Fruit fly (Drosophila melanogaster) whole organism, prepupa: ENCODE measurements around the gene Noa36.

Source experiments
- Blimp-1 ChIP-seq: fragments of 200-800 bp; sonication (Bioruptor generic); optimal IDR thresholded peaks from 3 replicates; lab custom pipeline; 2017; ENCODE audit warnings: missing biosample characterization, missing genetic modification characterization, mild to moderate bottlenecking, moderate library complexity, missing genetic modification reagents
- CG10631 ChIP-seq: fragments of 200-800 bp; sonication (Bioruptor generic); optimal IDR thresholded peaks from 2 replicates; lab custom pipeline; 2016; ENCODE audit warnings: missing biosample characterization, missing genetic modification characterization
- CG10669 ChIP-seq: fragments of 200-800 bp; sonication (Bioruptor generic); optimal IDR thresholded peaks from 3 replicates; lab custom pipeline; 2018; ENCODE audit warnings: missing biosample characterization, mild to moderate bottlenecking, missing genetic modification characterization, moderate library complexity
- CG11294 ChIP-seq: fragments of 200-800 bp; sonication (Bioruptor generic); IDR thresholded peaks from 2 replicates; pipeline ENCODE4 v1.3.6; 2022; ENCODE audit warnings: missing biosample characterization, missing genetic modification characterization
- CG11762 ChIP-seq: fragments of 200-800 bp; sonication (Bioruptor generic); optimal IDR thresholded peaks from 3 replicates; lab custom pipeline; 2016; ENCODE audit warnings: missing biosample characterization, missing genetic modification characterization; ENCODE audit not compliant: insufficient read depth
- CG11902 ChIP-seq: fragments of 200-800 bp; sonication (Bioruptor generic); optimal IDR thresholded peaks from 3 replicates; lab custom pipeline; 2016; ENCODE audit warnings: missing biosample characterization, missing genetic modification characterization
- CG15336 ChIP-seq: fragments of 200-800 bp; sonication (Bioruptor generic); IDR thresholded peaks from 2 replicates; pipeline ENCODE4 v1.3.6; 2022; ENCODE audit warnings: missing biosample characterization, missing genetic modification characterization
- CG1621 ChIP-seq: fragments of 200-800 bp; sonication (Bioruptor generic); optimal IDR thresholded peaks from 3 replicates; lab custom pipeline; 2018; ENCODE audit warnings: missing biosample characterization, mild to moderate bottlenecking, missing genetic modification characterization
- CG16779 ChIP-seq: fragments of 200-800 bp; sonication (Bioruptor generic); optimal IDR thresholded peaks from 3 replicates; lab custom pipeline; 2017; ENCODE audit warnings: missing biosample characterization, mild to moderate bottlenecking, missing genetic modification characterization
- CG31627 ChIP-seq: fragments of 200-800 bp; sonication (Bioruptor generic); optimal IDR thresholded peaks from 3 replicates; lab custom pipeline; 2016; ENCODE audit warnings: missing biosample characterization, missing genetic modification characterization
- CG32006 ChIP-seq: fragments of 200-800 bp; sonication (Bioruptor generic); optimal IDR thresholded peaks from 3 replicates; lab custom pipeline; 2017; ENCODE audit warnings: missing biosample characterization, mild to moderate bottlenecking, missing genetic modification characterization
- CG34406 ChIP-seq: fragments of 200-800 bp; sonication (Bioruptor generic); optimal IDR thresholded peaks from 3 replicates; lab custom pipeline; 2016; ENCODE audit warnings: missing biosample characterization, missing genetic modification characterization
- CG3919 ChIP-seq: fragments of 200-800 bp; sonication (Bioruptor generic); optimal IDR thresholded peaks from 3 replicates; lab custom pipeline; 2016; ENCODE audit warnings: missing biosample characterization, missing genetic modification characterization
- CG4318 ChIP-seq: fragments of 200-800 bp; sonication (Bioruptor generic); optimal IDR thresholded peaks from 3 replicates; lab custom pipeline; 2017; ENCODE audit warnings: missing biosample characterization, mild to moderate bottlenecking, missing genetic modification characterization
- CG6163 ChIP-seq: fragments of 200-800 bp; sonication (Bioruptor generic); IDR thresholded peaks from 3 replicates; pipeline ENCODE4 v1.3.6; 2022; ENCODE audit warnings: missing biosample characterization, missing genetic modification characterization
- CG6276 ChIP-seq: fragments of 200-800 bp; sonication (Bioruptor generic); optimal IDR thresholded peaks from 2 replicates; lab custom pipeline; 2017; ENCODE audit warnings: missing biosample characterization, mild to moderate bottlenecking, missing genetic modification characterization
- CG6792 ChIP-seq: fragments of 200-800 bp; sonication (Bioruptor generic); optimal IDR thresholded peaks from 3 replicates; lab custom pipeline; 2016; ENCODE audit warnings: missing biosample characterization, missing genetic modification characterization
- CG6808 ChIP-seq: fragments of 200-800 bp; sonication (Bioruptor generic); optimal IDR thresholded peaks from 3 replicates; lab custom pipeline; 2017; ENCODE audit warnings: missing biosample characterization, missing genetic modification characterization, mild to moderate bottlenecking, moderate library complexity, missing genetic modification reagents
- CG6854 ChIP-seq: fragments of 200-800 bp; sonication (Bioruptor generic); optimal IDR thresholded peaks from 2 replicates; lab custom pipeline; 2017; ENCODE audit warnings: missing biosample characterization, mild to moderate bottlenecking, missing genetic modification characterization
- CG7368 ChIP-seq: fragments of 200-800 bp; sonication (Bioruptor generic); optimal IDR thresholded peaks from 3 replicates; lab custom pipeline; 2016; ENCODE audit warnings: missing biosample characterization, missing genetic modification characterization
- CG8119 ChIP-seq: fragments of 200-800 bp; sonication (Bioruptor generic); IDR thresholded peaks from 3 replicates; pipeline ENCODE4 v1.3.6; 2022; ENCODE audit warnings: missing biosample characterization, missing genetic modification characterization
- CG8319 ChIP-seq: fragments of 200-800 bp; sonication (Bioruptor generic); optimal IDR thresholded peaks from 3 replicates; lab custom pipeline; 2016; ENCODE audit warnings: missing biosample characterization, missing genetic modification characterization
- Eip75B ChIP-seq: fragments of 200-800 bp; sonication (Bioruptor generic); optimal IDR thresholded peaks from 3 replicates; lab custom pipeline; 2016; ENCODE audit warnings: missing biosample characterization, missing genetic modification characterization
- Eip78C ChIP-seq: fragments of 200-800 bp; sonication (Bioruptor generic); peaks from one replicate; lab custom pipeline; 2016; ENCODE audit warnings: missing biosample characterization, missing genetic modification characterization
- Eip93F ChIP-seq: fragments of 200-800 bp; sonication (Bioruptor generic); optimal IDR thresholded peaks from 2 replicates; lab custom pipeline; 2016; ENCODE audit warnings: missing biosample characterization, mild to moderate bottlenecking, missing genetic modification characterization
- Ets21C ChIP-seq: fragments of 200-800 bp; sonication (Bioruptor generic); optimal IDR thresholded peaks from 3 replicates; lab custom pipeline; 2016; ENCODE audit warnings: missing biosample characterization, missing genetic modification characterization
- Ets96B ChIP-seq: fragments of 200-800 bp; optimal IDR thresholded peaks from 2 replicates; lab custom pipeline; 2019; ENCODE audit warnings: missing biosample characterization, mild to moderate bottlenecking, missing genetic modification characterization, moderate library complexity
- Gug ChIP-seq: fragments of 200-800 bp; sonication (Bioruptor generic); IDR thresholded peaks from 2 replicates; pipeline ENCODE4 v1.3.6; 2022; ENCODE audit warnings: missing biosample characterization, missing genetic modification characterization
- Hr38 ChIP-seq: sonication (Bioruptor generic); optimal IDR thresholded peaks from 2 replicates; lab custom pipeline; 2016; ENCODE audit warnings: missing biosample characterization, missing genetic modification characterization
- Hr39 ChIP-seq: fragments of 200-800 bp; sonication (Bioruptor generic); optimal IDR thresholded peaks from 2 replicates; lab custom pipeline; 2016; ENCODE audit warnings: missing biosample characterization, missing genetic modification characterization
- Hr4 ChIP-seq: fragments of 200-800 bp; sonication (Bioruptor generic); optimal IDR thresholded peaks from 3 replicates; lab custom pipeline; 2016; ENCODE audit warnings: missing biosample characterization, missing genetic modification characterization
- Lpt ChIP-seq: fragments of 200-800 bp; sonication (Bioruptor generic); optimal IDR thresholded peaks from 3 replicates; lab custom pipeline; 2016; ENCODE audit warnings: missing biosample characterization, missing genetic modification characterization
- Met ChIP-seq: fragments of 200-800 bp; sonication (Bioruptor generic); optimal IDR thresholded peaks from 3 replicates; lab custom pipeline; 2016; ENCODE audit warnings: missing biosample characterization, missing genetic modification characterization
- Smox ChIP-seq: fragments of 200-800 bp; sonication (Bioruptor generic); optimal IDR thresholded peaks from 3 replicates; lab custom pipeline; 2016; ENCODE audit warnings: missing biosample characterization, missing genetic modification characterization
- Sox102F ChIP-seq: fragments of 200-800 bp; sonication (Bioruptor generic); optimal IDR thresholded peaks from 2 replicates; lab custom pipeline; 2016; ENCODE audit warnings: missing biosample characterization, mild to moderate bottlenecking, missing genetic modification characterization
- Sox15 ChIP-seq: fragments of 200-800 bp; sonication (Bioruptor generic); optimal IDR thresholded peaks from 3 replicates; lab custom pipeline; 2016; ENCODE audit warnings: missing biosample characterization, missing genetic modification characterization
- achi ChIP-seq: fragments of 200-800 bp; sonication (Bioruptor generic); optimal IDR thresholded peaks from 3 replicates; lab custom pipeline; 2016; ENCODE audit warnings: missing biosample characterization, missing genetic modification characterization
- acj6 ChIP-seq: fragments of 200-800 bp; sonication (Bioruptor generic); optimal IDR thresholded peaks from 3 replicates; lab custom pipeline; 2016; ENCODE audit warnings: missing biosample characterization, missing genetic modification characterization
- cyc ChIP-seq: fragments of 200-800 bp; sonication (Bioruptor generic); optimal IDR thresholded peaks from 3 replicates; lab custom pipeline; 2016; ENCODE audit warnings: missing biosample characterization, missing genetic modification characterization
- dsx ChIP-seq: fragments of 200-800 bp; optimal IDR thresholded peaks from 3 replicates; lab custom pipeline; 2019; ENCODE audit warnings: missing biosample characterization, mild to moderate bottlenecking, missing genetic modification characterization, moderate library complexity; ENCODE audit not compliant: poor library complexity, severe bottlenecking
- eg ChIP-seq: fragments of 200-800 bp; sonication (Bioruptor generic); IDR thresholded peaks from 3 replicates; pipeline ENCODE4 v1.3.6; 2022; ENCODE audit warnings: missing biosample characterization, missing genetic modification characterization
- esn ChIP-seq: fragments of 200-800 bp; sonication (Bioruptor generic); optimal IDR thresholded peaks from 2 replicates; lab custom pipeline; 2016; ENCODE audit warnings: missing biosample characterization, mild to moderate bottlenecking, missing genetic modification characterization, moderate library complexity
- fd59A ChIP-seq: fragments of 200-800 bp; sonication (Bioruptor generic); optimal IDR thresholded peaks from 2 replicates; lab custom pipeline; 2017; ENCODE audit warnings: missing biosample characterization, mild to moderate bottlenecking, missing genetic modification characterization, missing genetic modification reagents
- lz ChIP-seq: fragments of 200-800 bp; sonication (Bioruptor generic); optimal IDR thresholded peaks from 3 replicates; lab custom pipeline; 2016; ENCODE audit warnings: missing biosample characterization, missing genetic modification characterization
- pdm3 ChIP-seq: fragments of 200-800 bp; sonication (Bioruptor generic); optimal IDR thresholded peaks from 3 replicates; lab custom pipeline; 2016; ENCODE audit warnings: missing biosample characterization, missing genetic modification characterization
- spab ChIP-seq: fragments of 200-800 bp; sonication (Bioruptor generic); optimal IDR thresholded peaks from 2 replicates; lab custom pipeline; 2017; ENCODE audit warnings: missing biosample characterization, mild to moderate bottlenecking, missing genetic modification characterization, missing genetic modification reagents
- svp ChIP-seq: fragments of 200-800 bp; sonication (Bioruptor generic); peaks from one replicate; lab custom pipeline; 2016; ENCODE audit warnings: missing biosample characterization, missing genetic modification characterization
- vri ChIP-seq: fragments of 200-800 bp; sonication (Bioruptor generic); optimal IDR thresholded peaks from 3 replicates; lab custom pipeline; 2016; ENCODE audit warnings: missing biosample characterization, mild to moderate bottlenecking, missing genetic modification characterization

Noa36 gene

DNA sequence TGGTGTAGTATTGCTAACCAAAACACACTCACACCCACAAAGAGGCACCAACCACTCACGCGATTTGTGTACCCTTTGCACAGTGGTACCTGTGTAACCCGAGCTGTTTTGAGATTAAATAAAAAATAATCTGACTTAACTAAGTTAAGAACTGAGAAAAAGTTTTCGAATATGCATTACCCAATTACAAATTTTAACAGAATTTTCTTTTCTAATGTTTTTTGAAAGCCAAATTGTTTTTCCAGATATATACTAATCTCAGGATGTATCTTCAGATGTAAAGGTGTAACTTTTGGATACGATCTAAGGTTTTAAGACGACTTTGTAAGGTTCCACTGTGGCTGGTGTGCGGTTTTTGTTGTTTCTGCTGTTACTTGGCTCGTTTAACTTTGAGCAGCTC is 34.7 kb upstream of the Noa36 start (continued):
- TF ChIP-seq dsx (GFP tag; lab: Kevin White, UChicago): no peak
- TF ChIP-seq Hr39 (GFP tag; lab: Kevin White, UChicago): peak; percentile 71
- peak; percentile 77 for TF ChIP-seq Ets21C
- peak; percentile 79 for TF ChIP-seq achi (GFP tag; lab: Kevin White, UChicago)
- TF ChIP-seq fd59A: peak; percentile 14
- TF ChIP-seq Gug (GFP tag; lab: Robert Waterston, UW): peak; percentile 72
- peak; percentile 74 for TF ChIP-seq CG31627
- TF ChIP-seq Lpt (GFP tag; lab: Kevin White, UChicago): peak; percentile 1
- TF ChIP-seq CG3919 (GFP tag; lab: Kevin White, UChicago): peak; percentile 72
- TF ChIP-seq vri (GFP tag; lab: Kevin White, UChicago): peak; percentile 19
- peak; percentile 83 for TF ChIP-seq CG6792 (GFP tag; lab: Kevin White, UChicago)
- TF ChIP-seq Eip78C (GFP tag; lab: Kevin White, UChicago): peak; percentile 94
- TF ChIP-seq CG4318 (GFP tag; lab: Kevin White, UChicago): peak; percentile 52
- TF ChIP-seq CG11902: peak; percentile 63
- peak; percentile 21 for TF ChIP-seq CG1621
- peak; percentile 87 for TF ChIP-seq esn (GFP tag; lab: Kevin White, UChicago)
- TF ChIP-seq CG32006: peak; percentile 72
- TF ChIP-seq Sox15 (GFP tag; lab: Kevin White, UChicago): peak; percentile 68
- TF ChIP-seq, all 60 proteins: peak for 54

- TF ChIP-seq CG34406 (GFP tag; lab: Kevin White, UChicago) (no peak), lz (peak; percentile 41), CG11902 (peak; percentile 35), Ets96B (tag; lab: Kevin White, UChicago) (peak; percentile 26), CG31627 (no peak), CG6854 (GFP tag; lab: Kevin White, UChicago) (no peak), CG4318 (GFP tag; lab: Kevin White, UChicago) (peak; percentile 14), Lpt (GFP tag; lab: Kevin White, UChicago) (peak; percentile 46), CG11294 (GFP tag; lab: Robert Waterston, UW) (peak; percentile 40; the same call in 1 of the 2 replicates), Sox102F (GFP tag; lab: Kevin White, UChicago) (peak; percentile 5), pdm3 (peak; percentile 17), Hr38 (no peak), Hr39 (GFP tag; lab: Kevin White, UChicago) (peak; percentile 26), Ets21C (peak; percentile 17), CG15336 (GFP tag; lab: Robert Waterston, UW) (peak; percentile 61), Eip75B (GFP tag; lab: Kevin White, UChicago) (peak; percentile 40), Blimp-1 (GFP tag; lab: Kevin White, UChicago) (no peak), CG10631 (GFP tag; lab: Kevin White, UChicago) (peak; percentile 51), spab (GFP tag; lab: Kevin White, UChicago) (peak; percentile 38), Eip78C (GFP tag; lab: Kevin White, UChicago) (peak; percentile 77), CG3919 (GFP tag; lab: Kevin White, UChicago) (peak; percentile 62), CG8119 (GFP tag; lab: Robert Waterston, UW) (peak; percentile 50; the same call in 1 of the 3 replicates), acj6 (GFP tag; lab: Kevin White, UChicago) (peak; percentile 41), achi (GFP tag; lab: Kevin White, UChicago) (peak; percentile 66), CG7368 (peak; percentile 48), CG6163 (peak; percentile 82), dsx (GFP tag; lab: Kevin White, UChicago) (peak; percentile 30), Sox15 (GFP tag; lab: Kevin White, UChicago) (no peak), Smox (GFP tag; lab: Kevin White, UChicago) (peak; percentile 23), CG16779 (tag; lab: Kevin White, UChicago) (no peak), CG10669 (GFP tag; lab: Kevin White, UChicago) (peak; percentile 53), cyc (GFP tag; lab: Kevin White, UChicago) (peak; percentile 75), Eip93F (GFP tag; lab: Kevin White, UChicago) (no peak), CG11762 (GFP tag; lab: Kevin White, UChicago) (peak; percentile 28), esn (GFP tag; lab: Kevin White, UChicago) (peak; percentile 47), CG6808 (GFP tag; lab: Kevin White, UChicago) (no peak), Hr4 (GFP tag; lab: Kevin White, UChicago) (peak; percentile 57), CG6276 (GFP tag; lab: Kevin White, UChicago) (peak; percentile 9), CG8319 (GFP tag; lab: Kevin White, UChicago) (no peak), eg (GFP tag; lab: Robert Waterston, UW) (peak; percentile 78), svp (peak; percentile 54), Met (GFP tag; lab: Kevin White, UChicago) (peak; percentile 43), Gug (GFP tag; lab: Robert Waterston, UW) (0 out of 2 replicates have a peak, but pooled peaks have one; percentile 48)
Observed at dm6 chr3R:28631753-28632152, 32.7 kb upstream of the Noa36 start.
